Fruit fly (Drosophila melanogaster) whole organism, pupa: Measurements from ENCODE around the gene CG33298.

Experiments
- CG10348 ChIP-seq: fragments of 200-800 bp; sonication (Bioruptor generic); IDR thresholded peaks from 2 replicates; pipeline ENCODE4 v1.3.6; 2022; ENCODE audit warnings: missing biosample characterization, missing genetic modification characterization
- CG13204 ChIP-seq: fragments of 200-800 bp; sonication (Bioruptor generic); optimal IDR thresholded peaks from 2 replicates; lab custom pipeline; 2018; ENCODE audit warnings: missing biosample characterization, mild to moderate bottlenecking, missing genetic modification characterization, moderate library complexity
- CG15710 ChIP-seq: fragments of 200-800 bp; sonication (Bioruptor generic); optimal IDR thresholded peaks from 2 replicates; lab custom pipeline; 2018; ENCODE audit warnings: missing biosample characterization, mild to moderate bottlenecking, missing genetic modification characterization, moderate library complexity
- CG34367 ChIP-seq: fragments of 200-800 bp; sonication (Bioruptor generic); optimal IDR thresholded peaks from 2 replicates; lab custom pipeline; 2018; ENCODE audit warnings: missing biosample characterization, mild to moderate bottlenecking, missing genetic modification characterization
- CG8301 ChIP-seq: fragments of 200-800 bp; sonication (Bioruptor generic); optimal IDR thresholded peaks from 2 replicates; lab custom pipeline; 2018; ENCODE audit warnings: missing biosample characterization, mild to moderate bottlenecking, missing genetic modification characterization
- EcR ChIP-seq: fragments of 200-800 bp; sonication (Bioruptor generic); optimal IDR thresholded peaks from 3 replicates; lab custom pipeline; 2019; ENCODE audit warnings: missing biosample characterization, missing genetic modification characterization, mild to moderate bottlenecking, moderate library complexity, missing genetic modification reagents
- Pif1A ChIP-seq: fragments of 200-800 bp; sonication (Bioruptor generic); optimal IDR thresholded peaks from 3 replicates; lab custom pipeline; 2016; ENCODE audit warnings: missing biosample characterization, missing genetic modification characterization
- Snoo ChIP-seq: fragments of 200-800 bp; sonication (Bioruptor generic); optimal IDR thresholded peaks from 3 replicates; lab custom pipeline; 2017; ENCODE audit warnings: missing biosample characterization, mild to moderate bottlenecking, missing genetic modification characterization, inconsistent platforms
- rn ChIP-seq: fragments of 200-800 bp; sonication (Bioruptor generic); IDR thresholded peaks from 2 replicates; pipeline ENCODE4 v1.3.6; 2022; ENCODE audit warnings: missing biosample characterization, missing genetic modification characterization

DNA sequence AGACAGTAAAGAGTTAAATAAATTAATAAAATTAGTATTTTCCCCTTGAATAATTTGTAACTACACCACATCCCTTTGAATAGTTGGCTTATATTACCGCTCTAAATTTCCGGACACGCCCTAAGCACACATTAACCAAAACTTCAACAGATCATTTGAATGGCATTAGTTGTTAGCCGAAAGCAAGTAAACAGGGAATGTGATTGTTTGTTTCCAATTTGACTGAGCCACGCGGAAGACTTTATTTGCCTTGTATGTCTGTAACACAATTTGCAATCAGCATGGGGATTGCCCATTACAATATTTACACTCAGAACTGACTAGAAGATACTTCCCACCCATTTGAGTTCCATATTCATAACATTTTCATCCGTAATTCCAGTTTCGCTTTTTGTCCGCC lies 14.4 kb downstream of the CG33298 start:
- TF ChIP-seq CG10348 (GFP tag; lab: Robert Waterston, UW) = no peak
- no peak for TF ChIP-seq Pif1A (GFP tag; lab: Kevin White, UChicago)
- no peak for TF ChIP-seq CG13204
- TF ChIP-seq EcR = no peak
- no peak for TF ChIP-seq CG8301 (tag; lab: Kevin White, UChicago)
- no peak for TF ChIP-seq CG34367 (tag; lab: Kevin White, UChicago)
- TF ChIP-seq rn (GFP tag; lab: Robert Waterston, UW) = no peak
- TF ChIP-seq Snoo = no peak
- no peak for TF ChIP-seq CG15710 (tag; lab: Kevin White, UChicago)
